Fruit fly (Drosophila melanogaster) Kc167 (cell line): ENCODE data around the gene CG12116.

Experiments
- Myc ChIP-seq: fragments of >200 bp; optimal IDR thresholded peaks from 2 replicates; lab custom pipeline; 2017; ENCODE audit warnings: missing external identifiers
- Sin3A ChIP-seq: fragments of >200 bp; optimal IDR thresholded peaks from 2 replicates; lab custom pipeline; 2018; ENCODE audit warnings: missing external identifiers
- h ChIP-seq: fragments of >200 bp; optimal IDR thresholded peaks from 3 replicates; lab custom pipeline; 2018; ENCODE audit warnings: missing external identifiers
- insv ChIP-seq: fragments of >200 bp; optimal IDR thresholded peaks from 3 replicates; lab custom pipeline; 2018; ENCODE audit warnings: missing external identifiers
- psq ChIP-seq: fragments of >200 bp; optimal IDR thresholded peaks from 2 replicates; lab custom pipeline; 2017; ENCODE audit warnings: missing external identifiers
- ttk ChIP-seq: sonication (Bioruptor generic); optimal IDR thresholded peaks from 2 replicates; lab custom pipeline; 2017; ENCODE audit warnings: missing external identifiers

CG12116 gene

dm6 chrX:8468962-8469459 is at the start of gene CG12116:
CG12116 (minus strand) TSS chrX:8469012.
- TF ChIP-seq h (no peak), insv (lab: Kevin White, UChicago) (no peak), Myc (lab: Kevin White, UChicago) (no peak), Sin3A (lab: Kevin White, UChicago) (no peak), psq (lab: Kevin White, UChicago) (no peak), ttk (no peak)

DNA sequence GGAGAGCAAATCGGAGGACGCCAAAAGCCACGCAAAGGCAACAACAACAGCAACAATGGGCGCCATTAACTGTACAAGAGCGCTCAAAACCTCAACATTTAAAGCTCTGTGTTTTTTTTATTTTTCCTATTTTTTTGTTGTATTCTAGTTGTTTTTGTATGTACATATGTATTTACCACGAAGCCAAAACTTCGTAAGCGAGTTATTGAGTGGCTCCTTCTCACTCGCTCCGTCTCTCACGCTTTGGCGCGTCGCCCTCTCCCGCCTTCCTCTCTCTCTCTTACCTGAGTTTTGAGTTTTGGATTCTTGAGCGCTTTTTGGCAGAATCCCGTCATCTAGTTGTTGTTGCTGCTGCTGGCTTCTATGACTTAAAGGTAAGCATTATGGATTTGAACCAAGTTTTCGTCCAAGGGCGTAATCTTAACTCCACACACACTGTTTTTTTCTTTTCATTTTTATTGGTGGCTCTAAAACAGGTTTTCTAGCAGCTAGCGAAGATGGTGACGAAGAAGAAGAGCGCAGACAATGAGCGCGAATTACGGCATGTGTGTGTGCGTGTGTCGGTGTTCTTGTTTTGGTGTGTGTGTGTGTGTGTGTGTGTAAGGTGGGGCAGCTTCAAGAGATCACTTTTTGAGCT is 49.3 kb upstream of the CG12116 start:
- TF ChIP-seq psq (lab: Kevin White, UChicago): no peak
- TF ChIP-seq Myc (lab: Kevin White, UChicago): no peak
- TF ChIP-seq ttk: no peak
- TF ChIP-seq h: no peak
- TF ChIP-seq Sin3A (lab: Kevin White, UChicago): no peak
- TF ChIP-seq insv (lab: Kevin White, UChicago): no peak

DNA sequence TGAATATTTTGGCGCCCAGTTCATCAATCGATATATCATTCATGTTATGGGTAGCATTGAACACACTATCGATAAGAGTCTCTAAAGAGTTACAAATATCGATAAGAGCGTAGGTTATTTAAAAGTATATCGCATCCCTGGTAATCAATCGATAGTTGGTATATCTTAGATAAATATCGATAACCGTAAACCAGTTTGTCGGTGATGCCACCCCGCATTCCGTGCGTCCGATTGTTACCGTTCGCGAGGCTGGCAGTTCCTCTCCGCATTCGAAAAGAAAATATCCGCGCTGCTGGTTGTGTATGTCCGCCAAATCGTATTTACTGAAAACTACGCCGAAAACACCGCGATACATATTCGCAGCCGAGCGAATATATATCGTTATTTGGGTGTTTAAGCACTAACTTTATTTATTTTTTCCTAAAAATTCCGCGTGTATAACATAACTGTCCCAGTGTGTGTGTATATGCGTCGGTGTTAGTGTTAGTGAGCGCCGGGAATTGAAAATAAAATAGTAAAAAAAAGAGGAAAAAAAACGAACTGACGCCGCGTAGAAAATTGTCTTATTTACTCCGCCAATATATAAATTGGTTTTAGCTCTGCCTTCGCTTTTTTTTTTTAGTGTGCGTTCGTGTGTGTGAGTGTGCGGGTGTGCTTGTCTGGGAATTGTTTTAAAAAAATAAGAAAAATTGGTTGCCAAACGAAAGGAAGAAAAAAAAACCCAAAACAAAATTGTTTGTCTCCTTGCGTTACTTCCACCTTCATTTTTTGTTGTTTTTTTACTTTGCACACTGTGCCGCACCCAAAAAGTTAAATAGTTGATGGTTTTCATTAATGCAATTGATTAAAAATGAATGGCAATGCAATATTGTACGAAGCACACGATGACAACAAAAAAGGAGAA is 48.6 kb upstream of the CG12116 start, which contains the start of gene Nrg:
Nrg (plus strand) TSS at position 253 of the 904 bp plus-strand sequence.
- no peak for TF ChIP-seq Myc (lab: Kevin White, UChicago)

DNA sequence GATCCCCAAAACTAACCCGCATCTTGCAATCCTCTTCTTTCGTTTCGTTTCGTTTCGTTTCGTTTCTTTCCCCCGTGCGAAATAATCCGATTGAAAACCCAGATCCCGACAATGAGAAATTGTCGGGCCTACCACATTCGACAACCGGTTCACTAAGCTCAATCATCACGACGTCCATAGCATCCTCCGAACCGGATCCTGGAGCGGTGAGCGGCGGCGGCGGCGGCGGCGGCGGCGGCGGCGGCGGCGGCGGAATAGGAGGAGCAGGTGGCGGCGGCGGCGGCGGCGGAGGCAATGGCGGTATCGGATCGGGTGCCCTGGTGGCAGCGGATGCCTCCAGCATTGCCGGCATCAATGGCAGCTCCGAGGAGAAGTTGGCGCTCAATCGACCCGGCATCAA is 43.4 kb upstream of the CG12116 start:
- TF ChIP-seq Sin3A (lab: Kevin White, UChicago): no peak
- no peak for TF ChIP-seq insv (lab: Kevin White, UChicago)
- no peak for TF ChIP-seq h
- TF ChIP-seq Myc (lab: Kevin White, UChicago): no peak
- TF ChIP-seq ttk: no peak
- no peak for TF ChIP-seq psq (lab: Kevin White, UChicago)

- no peak for TF ChIP-seq Sin3A (lab: Kevin White, UChicago)
- TF ChIP-seq Myc (lab: Kevin White, UChicago): no peak
- TF ChIP-seq insv (lab: Kevin White, UChicago): no peak
- TF ChIP-seq h: no peak
- no peak for TF ChIP-seq ttk
- no peak for TF ChIP-seq psq (lab: Kevin White, UChicago)
Observed at dm6 chrX:8510731-8511130, 41.9 kb upstream of the CG12116 start.

- no peak for TF ChIP-seq Myc (lab: Kevin White, UChicago)
- TF ChIP-seq ttk: no peak
- no peak for TF ChIP-seq psq (lab: Kevin White, UChicago)
- no peak for TF ChIP-seq insv (lab: Kevin White, UChicago)
- TF ChIP-seq Sin3A (lab: Kevin White, UChicago): no peak
- no peak for TF ChIP-seq h
Observed at dm6 chrX:8505023-8505604, 36.3 kb upstream of the CG12116 start.

DNA sequence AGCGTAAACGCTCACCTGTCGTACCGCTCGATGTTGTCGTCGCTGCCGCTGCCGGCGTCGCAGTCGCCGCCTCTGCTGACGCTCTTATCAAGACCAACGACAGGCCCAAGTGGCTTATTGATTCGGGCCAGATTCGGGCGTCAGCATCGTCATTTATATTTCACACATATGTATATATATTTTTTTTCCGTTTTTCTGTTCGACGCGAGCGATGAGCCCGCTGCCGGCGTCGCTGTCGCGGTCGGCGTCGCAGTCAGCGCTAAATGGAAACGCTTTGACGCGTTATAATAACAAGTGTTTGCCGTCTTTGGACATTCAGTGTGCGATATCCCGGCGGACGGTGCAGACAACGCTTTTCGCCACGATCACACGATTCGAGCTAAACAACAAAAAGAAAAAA is 33.2 kb upstream of the CG12116 start:
- no peak for TF ChIP-seq Myc (lab: Kevin White, UChicago)
- no peak for TF ChIP-seq insv (lab: Kevin White, UChicago)
- no peak for TF ChIP-seq h
- no peak for TF ChIP-seq psq (lab: Kevin White, UChicago)
- no peak for TF ChIP-seq Sin3A (lab: Kevin White, UChicago)
- TF ChIP-seq ttk: no peak

DNA sequence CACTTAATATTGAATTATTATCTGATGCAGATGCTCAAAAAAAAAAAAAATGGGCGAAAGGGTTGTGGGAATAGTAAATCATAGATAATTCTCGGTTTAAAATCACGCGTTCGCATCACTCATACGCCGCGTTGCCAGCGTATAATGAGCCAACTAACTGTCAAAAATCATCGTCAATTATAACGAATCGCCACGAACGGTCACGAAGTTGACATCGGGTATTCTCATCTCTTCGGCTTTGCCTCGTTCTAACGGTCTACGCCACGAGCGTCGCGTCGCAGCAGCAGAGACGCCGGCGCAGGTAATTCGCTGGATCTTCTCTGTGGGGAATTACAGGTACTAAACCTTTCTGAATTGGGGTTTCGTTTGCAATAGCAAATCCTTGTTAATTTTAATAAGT is 32.6 kb upstream of the CG12116 start:
- TF ChIP-seq Myc (lab: Kevin White, UChicago) (no peak), psq (lab: Kevin White, UChicago) (no peak), h (no peak), ttk (no peak), Sin3A (lab: Kevin White, UChicago) (no peak), insv (lab: Kevin White, UChicago) (no peak)

DNA sequence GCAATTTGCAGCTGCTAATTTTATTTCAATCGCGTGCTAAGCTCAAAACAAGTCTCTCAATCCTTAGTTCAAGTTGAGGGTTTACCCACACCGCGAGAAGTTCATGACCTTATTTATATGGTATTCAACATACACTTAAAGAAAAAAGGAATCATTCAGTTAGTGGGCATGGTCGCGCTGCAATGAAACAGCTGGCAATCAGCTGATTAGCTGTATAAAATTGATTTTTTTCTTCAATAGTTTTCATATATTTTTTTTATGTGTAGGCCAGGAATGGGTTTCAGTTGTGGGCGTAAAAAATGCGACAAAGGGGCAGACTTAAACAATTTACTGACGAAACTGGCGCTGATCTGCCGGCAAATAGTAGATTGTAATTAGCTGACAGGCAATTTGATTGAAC is 30.3 kb upstream of the CG12116 start:
- TF ChIP-seq Sin3A (lab: Kevin White, UChicago) (no peak), h (no peak), psq (lab: Kevin White, UChicago) (no peak), Myc (lab: Kevin White, UChicago) (no peak), ttk (no peak), insv (lab: Kevin White, UChicago) (no peak)

DNA sequence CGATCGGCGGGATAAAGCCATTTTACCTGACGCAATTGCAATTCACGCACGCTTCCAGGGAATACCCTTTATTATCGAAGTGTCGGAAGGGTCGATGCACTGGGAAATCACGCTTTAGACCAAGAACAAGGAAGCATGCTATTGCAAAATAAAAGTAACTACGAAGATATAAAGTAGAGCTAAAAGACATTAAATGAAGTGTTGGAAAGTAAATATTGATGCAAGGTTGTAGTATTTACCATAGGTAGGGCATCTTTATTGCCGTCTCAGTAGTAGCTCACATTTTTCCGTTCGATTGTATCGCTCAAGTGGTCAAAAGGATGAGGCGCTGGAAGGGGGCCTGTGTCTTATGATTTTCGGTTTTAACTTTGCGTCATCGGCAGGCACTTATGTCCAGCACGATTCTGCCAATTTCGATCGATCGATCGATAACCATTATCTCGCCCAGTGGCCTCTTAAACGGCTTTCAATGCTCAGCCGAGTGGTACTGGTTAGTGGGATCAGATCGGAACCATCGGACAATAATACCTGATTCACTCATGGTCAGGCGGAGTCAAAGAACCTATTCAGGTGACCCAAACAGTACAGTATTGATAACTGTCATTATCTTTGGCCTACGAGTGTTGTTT is 28.9 kb upstream of the CG12116 start:
- no peak for TF ChIP-seq psq (lab: Kevin White, UChicago)
- no peak for TF ChIP-seq insv (lab: Kevin White, UChicago)
- TF ChIP-seq ttk: no peak
- TF ChIP-seq h: no peak
- TF ChIP-seq Myc (lab: Kevin White, UChicago): no peak
- TF ChIP-seq Sin3A (lab: Kevin White, UChicago): no peak

dm6 chrX:8496362-8496761 is 27.6 kb upstream of the CG12116 start:
- TF ChIP-seq ttk: no peak
- TF ChIP-seq Myc (lab: Kevin White, UChicago): no peak
- no peak for TF ChIP-seq Sin3A (lab: Kevin White, UChicago)
- TF ChIP-seq psq (lab: Kevin White, UChicago): no peak
- no peak for TF ChIP-seq h
- TF ChIP-seq insv (lab: Kevin White, UChicago): no peak
